Fruit fly (Drosophila melanogaster): ENCODE results near the gene CG11249.

DNA sequence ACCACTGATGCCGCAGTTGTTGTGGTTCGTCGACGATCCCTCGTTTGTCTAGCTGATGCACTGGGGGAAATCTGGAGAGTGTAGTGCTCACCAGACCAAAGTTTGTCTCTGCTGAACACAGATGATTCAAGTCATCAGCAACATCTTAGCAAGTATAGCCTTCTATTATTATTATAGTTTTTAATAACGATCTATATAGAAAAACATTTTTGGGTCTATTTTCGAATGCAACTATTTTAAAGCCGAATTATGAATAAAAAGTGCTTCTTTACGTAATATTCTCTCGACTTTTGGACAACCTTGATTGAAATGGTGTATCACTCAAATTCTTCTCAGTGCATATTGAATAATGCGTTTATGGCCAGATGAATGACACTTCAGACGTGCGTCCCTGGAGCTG is 13.8 kb downstream of the CG11249 start:
- TF ChIP-seq CG12605 (GFP tag; IDR thresholded peaks at IDR 0.05) (no peak), Pif1B (GFP tag; optimal IDR thresholded peaks at IDR 0.05) (peak; percentile 77), rn (GFP tag; IDR thresholded peaks at IDR 0.05) (no peak), CG15710 (tag; optimal IDR thresholded peaks at IDR 0.05) (peak; percentile 92), Pif1A (GFP tag; optimal IDR thresholded peaks at IDR 0.05) (peak; percentile 74), CG8159 (tag; optimal IDR thresholded peaks at IDR 0.05) (peak; percentile 94)
